Worm (Caenorhabditis elegans): ENCODE data around the gene nhr-42.

DNA sequence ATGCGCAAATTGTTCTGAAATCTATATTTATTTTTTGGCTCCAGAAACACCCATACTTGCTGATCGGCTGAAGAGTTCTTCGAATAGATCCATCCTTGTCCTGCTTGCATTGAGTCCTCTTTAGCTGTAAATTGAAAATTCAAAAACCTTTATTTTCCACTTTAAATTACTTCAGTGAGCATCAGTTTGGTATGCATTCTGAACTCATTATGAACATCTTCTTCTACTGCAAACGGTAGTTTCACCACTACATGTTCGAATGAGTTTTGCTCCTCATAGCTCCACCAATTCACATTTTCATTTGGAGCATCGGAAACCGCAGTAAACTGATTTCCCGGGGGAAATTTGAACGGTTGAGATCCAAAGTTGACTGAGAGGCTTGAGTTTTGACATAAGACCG, 51.5 kb downstream of the nhr-42 start:
- TF ChIP-seq unc-62 (GFP tag; optimal IDR thresholded peaks at IDR 0.05) (no peak), elt-1 (tag; optimal IDR thresholded peaks at IDR 0.05; ENCODE audit: borderline replicate concordance, insufficient read depth) (no peak), nhr-76 (tag; optimal IDR thresholded peaks at IDR 0.05) (no peak), tbx-8 (GFP tag; optimal IDR thresholded peaks at IDR 0.05) (no peak), nhr-237 (tag; optimal IDR thresholded peaks at IDR 0.05) (no peak), elt-3 (tag; optimal IDR thresholded peaks at IDR 0.05) (no peak), nhr-12 (tag; optimal IDR thresholded peaks at IDR 0.05) (no peak), nhr-28 (tag; optimal IDR thresholded peaks at IDR 0.05) (no peak), unc-39 (tag; optimal IDR thresholded peaks at IDR 0.05) (no peak), ces-1 (GFP tag; optimal IDR thresholded peaks at IDR 0.05) (no peak), cnd-1 (tag; optimal IDR thresholded peaks at IDR 0.05) (no peak), mab-5 (tag; optimal IDR thresholded peaks at IDR 0.05) (no peak)

Measured in whole organism, mixed stage, embryonic.